Worm (Caenorhabditis elegans) whole organism, L1 larva: ENCODE results near the gene asna-1.
A peak's percentile ranks its signal among the peaks of the same experiment; 100 is the strongest.

ENCODE experiments used
- C16A3.4 ChIP-seq: fragments of 150-350 bp; optimal IDR thresholded peaks from 2 replicates; lab custom pipeline; 2014; ENCODE audit warnings: missing biosample characterization, missing genetic modification characterization
- aha-1 ChIP-seq: fragments of 150-350 bp; optimal IDR thresholded peaks from 2 replicates; lab custom pipeline; 2014; ENCODE audit warnings: missing biosample characterization, missing genetic modification characterization
- aly-2 ChIP-seq: fragments of 150-350 bp; optimal IDR thresholded peaks from 2 replicates; lab custom pipeline; 2014; ENCODE audit warnings: missing biosample characterization, missing genetic modification characterization
- blmp-1 ChIP-seq: fragments of 150-350 bp; optimal IDR thresholded peaks from 2 replicates; lab custom pipeline; 2014; ENCODE audit warnings: missing biosample characterization, missing genetic modification characterization
- ceh-63 ChIP-seq: fragments of 200-800 bp; sonication (Bioruptor generic); optimal IDR thresholded peaks from 2 replicates; lab custom pipeline; 2018; ENCODE audit warnings: mild to moderate bottlenecking, missing genetic modification characterization, missing compliant biosample characterization
- ceh-8 ChIP-seq: fragments of 200-800 bp; sonication (Bioruptor generic); optimal IDR thresholded peaks from 2 replicates; lab custom pipeline; 2018; ENCODE audit warnings: mild to moderate bottlenecking, missing genetic modification characterization, moderate library complexity, missing compliant biosample characterization
- ceh-82 ChIP-seq, 3 experiments: fragments of 150-350 bp in 1 of 3; sonication (generic microtip) in 2 of 3; optimal IDR thresholded peaks; 2 replicates each; lab custom pipeline; 2014 to 2017; ENCODE audit warnings: missing biosample characterization in 3 of 3, missing genetic modification characterization in 3 of 3
- ceh-90 ChIP-seq: sonication (generic microtip); optimal IDR thresholded peaks from 2 replicates; lab custom pipeline; 2016; ENCODE audit warnings: missing genetic modification characterization, missing compliant biosample characterization
- ces-1 ChIP-seq: fragments of 150-350 bp; optimal IDR thresholded peaks from 2 replicates; lab custom pipeline; 2014; ENCODE audit warnings: missing biosample characterization, missing genetic modification reagents, missing genetic modification characterization
- dpl-1 ChIP-seq, 3 experiments: fragments of 150-350 bp in 2 of 3; sonication (generic microtip) in 1 of 3; optimal IDR thresholded peaks; 2 replicates each; lab custom pipeline; 2014 to 2017; ENCODE audit warnings: missing biosample characterization in 3 of 3, missing genetic modification characterization in 3 of 3, missing genetic modification reagents in 3 of 3
- dsc-1 ChIP-seq: sonication (generic microtip); optimal IDR thresholded peaks from 2 replicates; lab custom pipeline; 2016; ENCODE audit warnings: mild to moderate bottlenecking, missing genetic modification characterization, missing compliant biosample characterization
- egl-13 ChIP-seq: sonication (generic microtip); optimal IDR thresholded peaks from 2 replicates; lab custom pipeline; 2016; ENCODE audit warnings: missing genotype, missing genetic modification reagents, missing genetic modification characterization, missing compliant biosample characterization
- egl-27 ChIP-seq, 2 experiments: fragments of 150-350 bp in 1 of 2; sonication (generic microtip); optimal IDR thresholded peaks; 3 replicates each; lab custom pipeline; 2017 to 2018; ENCODE audit warnings: missing biosample characterization in 2 of 2, missing genetic modification characterization in 2 of 2, missing genetic modification reagents in 2 of 2
- ets-5 ChIP-seq: fragments of 200-800 bp; sonication (Bioruptor generic); IDR thresholded peaks from 2 replicates; pipeline ENCODE4 v1.3.6; 2022; ENCODE audit warnings: missing genetic modification characterization, missing compliant biosample characterization
- fkh-8 ChIP-seq: sonication (generic microtip); optimal IDR thresholded peaks from 2 replicates; lab custom pipeline; 2016; ENCODE audit warnings: mild to moderate bottlenecking, missing genetic modification characterization, missing compliant biosample characterization
- hlh-17 ChIP-seq: fragments of 200-800 bp; sonication (Bioruptor generic); optimal IDR thresholded peaks from 2 replicates; lab custom pipeline; 2018; ENCODE audit warnings: missing genetic modification characterization, mild to moderate bottlenecking, missing compliant biosample characterization, moderate library complexity, borderline replicate concordance
- hlh-4 ChIP-seq: sonication (generic microtip); optimal IDR thresholded peaks from 2 replicates; lab custom pipeline; 2016; ENCODE audit warnings: mild to moderate bottlenecking, missing genetic modification characterization, missing compliant biosample characterization
- isw-1 ChIP-seq: fragments of 200-800 bp; sonication (Bioruptor generic); IDR thresholded peaks from 2 replicates; pipeline ENCODE4 v1.3.6; 2022; ENCODE audit warnings: missing genetic modification characterization, missing compliant biosample characterization
- lin-14 ChIP-seq: fragments of 200-800 bp; sonication (Bioruptor generic); optimal IDR thresholded peaks from 2 replicates; lab custom pipeline; 2018; ENCODE audit warnings: mild to moderate bottlenecking, missing genetic modification characterization, moderate library complexity, missing compliant biosample characterization
- lin-15B ChIP-seq: fragments of 150-350 bp; sonication (generic microtip); optimal IDR thresholded peaks from 3 replicates; lab custom pipeline; 2014; ENCODE audit warnings: missing biosample characterization, missing genetic modification characterization
- lin-39 ChIP-seq: fragments of 150-350 bp; optimal IDR thresholded peaks from 2 replicates; lab custom pipeline; 2014; ENCODE audit warnings: missing biosample characterization, missing genetic modification reagents, missing genetic modification characterization
- lir-3 ChIP-seq: sonication (generic microtip); optimal IDR thresholded peaks from 2 replicates; lab custom pipeline; 2016; ENCODE audit warnings: mild to moderate bottlenecking, missing genetic modification characterization, moderate library complexity, missing compliant biosample characterization; ENCODE audit not compliant: poor library complexity
- lsy-2 ChIP-seq, 2 experiments: fragments of 150-350 bp; optimal IDR thresholded peaks; 2 replicates each; lab custom pipeline; 2014; ENCODE audit warnings: missing biosample characterization in 2 of 2, missing genetic modification characterization in 2 of 2
- mdl-1 ChIP-seq, 2 experiments: fragments of 150-350 bp; optimal IDR thresholded peaks; 2 replicates each; lab custom pipeline; 2014 to 2017; ENCODE audit warnings: missing biosample characterization in 2 of 2, missing genetic modification characterization in 2 of 2, inconsistent platforms in 1 of 2
- mep-1 ChIP-seq: fragments of 150-350 bp; optimal IDR thresholded peaks from 2 replicates; lab custom pipeline; 2014; ENCODE audit warnings: missing biosample characterization, missing genetic modification characterization
- nhr-11 ChIP-seq: fragments of 150-350 bp; optimal IDR thresholded peaks from 2 replicates; lab custom pipeline; 2014; ENCODE audit warnings: missing biosample characterization, missing genetic modification characterization
- nhr-12 ChIP-seq: sonication (generic microtip); optimal IDR thresholded peaks from 2 replicates; lab custom pipeline; 2017; ENCODE audit warnings: missing biosample characterization, missing genetic modification characterization
- nhr-19 ChIP-seq: fragments of 200-800 bp; sonication (Bioruptor generic); conservative IDR thresholded peaks from 2 replicates; pipeline ENCODE4 v1.3.6; 2022; ENCODE audit warnings: missing genetic modification characterization, missing compliant biosample characterization
- nhr-20 ChIP-seq: sonication (generic microtip); optimal IDR thresholded peaks from 2 replicates; lab custom pipeline; 2016; ENCODE audit warnings: mild to moderate bottlenecking, missing genetic modification characterization, missing compliant biosample characterization
- nhr-47 ChIP-seq: sonication (generic microtip); optimal IDR thresholded peaks from 2 replicates; lab custom pipeline; 2016; ENCODE audit warnings: mild to moderate bottlenecking, missing genetic modification characterization, moderate library complexity, missing compliant biosample characterization
- nhr-71 ChIP-seq: sonication (generic microtip); optimal IDR thresholded peaks from 2 replicates; lab custom pipeline; 2016; ENCODE audit warnings: mild to moderate bottlenecking, missing genetic modification characterization, moderate library complexity, missing compliant biosample characterization
- nhr-77 ChIP-seq: fragments of 150-350 bp; optimal IDR thresholded peaks from 2 replicates; lab custom pipeline; 2014; ENCODE audit warnings: missing biosample characterization, missing genetic modification characterization
- nhr-90 ChIP-seq: sonication (generic microtip); optimal IDR thresholded peaks from 2 replicates; lab custom pipeline; 2016; ENCODE audit warnings: mild to moderate bottlenecking, missing genetic modification characterization, missing compliant biosample characterization; ENCODE audit not compliant: poor library complexity
- pag-3 ChIP-seq: sonication (generic microtip); optimal IDR thresholded peaks from 2 replicates; lab custom pipeline; 2017; ENCODE audit warnings: missing genetic modification characterization, mild to moderate bottlenecking, missing compliant biosample characterization, antibody characterized with exemption, borderline replicate concordance; ENCODE audit not compliant: insufficient read depth
- pqm-1 ChIP-seq: sonication (generic microtip); optimal IDR thresholded peaks from 3 replicates; lab custom pipeline; 2017; ENCODE audit warnings: missing biosample characterization, missing genetic modification characterization
- rnt-1 ChIP-seq: sonication (generic microtip); optimal IDR thresholded peaks from 2 replicates; lab custom pipeline; 2016; ENCODE audit warnings: mild to moderate bottlenecking, missing genetic modification characterization, moderate library complexity, missing compliant biosample characterization
- snpc-4 ChIP-seq: fragments of 150-350 bp; optimal IDR thresholded peaks from 2 replicates; lab custom pipeline; 2014; ENCODE audit warnings: missing biosample characterization, missing genetic modification characterization
- snu-23 ChIP-seq: sonication (generic microtip); optimal IDR thresholded peaks from 2 replicates; lab custom pipeline; 2016; ENCODE audit warnings: missing genetic modification characterization, missing compliant biosample characterization
- sox-4 ChIP-seq: sonication (generic microtip); optimal IDR thresholded peaks from 2 replicates; lab custom pipeline; 2016; ENCODE audit warnings: missing genetic modification characterization, missing compliant biosample characterization
- sptf-1 ChIP-seq: fragments of 150-350 bp; optimal IDR thresholded peaks from 2 replicates; lab custom pipeline; 2014; ENCODE audit warnings: missing biosample characterization, missing genetic modification characterization
- swsn-7 ChIP-seq: sonication (generic microtip); optimal IDR thresholded peaks from 2 replicates; lab custom pipeline; 2016; ENCODE audit warnings: missing genetic modification characterization, missing compliant biosample characterization
- tbx-2 ChIP-seq: sonication (generic microtip); optimal IDR thresholded peaks from 2 replicates; lab custom pipeline; 2016; ENCODE audit warnings: missing genetic modification characterization, missing compliant biosample characterization
- unc-30 ChIP-seq: sonication (generic microtip); optimal IDR thresholded peaks from 2 replicates; lab custom pipeline; 2017; ENCODE audit warnings: missing biosample characterization, missing genetic modification characterization
- unc-86 ChIP-seq: sonication (generic microtip); optimal IDR thresholded peaks from 2 replicates; lab custom pipeline; 2016; ENCODE audit warnings: missing genetic modification characterization, missing compliant biosample characterization
- unc-98 ChIP-seq: fragments of 200-800 bp; sonication (Bioruptor generic); IDR thresholded peaks from 2 replicates; pipeline ENCODE4 v1.3.6; 2022; ENCODE audit warnings: missing genetic modification characterization, missing compliant biosample characterization
- vab-15 ChIP-seq: sonication (generic microtip); optimal IDR thresholded peaks from 2 replicates; lab custom pipeline; 2017; ENCODE audit warnings: missing genotype, mild to moderate bottlenecking, missing genetic modification characterization, missing compliant biosample characterization
- xbp-1 ChIP-seq: sonication (generic microtip); optimal IDR thresholded peaks from 2 replicates; lab custom pipeline; 2016; ENCODE audit warnings: missing genetic modification characterization, missing compliant biosample characterization
- zag-1 ChIP-seq: fragments of 150-350 bp; optimal IDR thresholded peaks from 2 replicates; lab custom pipeline; 2014; ENCODE audit warnings: missing biosample characterization, missing genetic modification characterization
- ztf-4 ChIP-seq: fragments of 150-350 bp; optimal IDR thresholded peaks from 2 replicates; lab custom pipeline; 2014; ENCODE audit warnings: missing biosample characterization, missing genetic modification characterization

Gene asna-1

ce11 chrIII:8894782-8895181 is at the start of gene asna-1:
Gene asna-1 (plus strand): TSS chrIII:8895082.
- no peak for TF ChIP-seq aly-2

ce11 chrIII:8845114-8845513 is 49.8 kb upstream of the asna-1 start, which contains the start of gene F44E2.6:
Gene F44E2.6 (minus strand): TSS chrIII:8845214.
- TF ChIP-seq pqm-1 (tag; lab: Kevin White, UChicago) (no peak), unc-30 (tag; lab: Kevin White, UChicago) (no peak), dsc-1 (no peak), lsy-2 (tag; optimal IDR thresholded peaks at IDR 0.05; lab: Kevin White, UChicago) (no peak), unc-86 (tag; lab: Kevin White, UChicago) (no peak), lin-15B (tag; lab: Kevin White, UChicago) (no peak), xbp-1 (tag; lab: Kevin White, UChicago) (no peak), nhr-19 (GFP tag; lab: Robert Waterston, UW) (no peak), ceh-90 (tag; lab: Kevin White, UChicago) (no peak), hlh-4 (no peak), ets-5 (GFP tag; lab: Robert Waterston, UW) (no peak), nhr-77 (no peak), ceh-82 (tag; optimal IDR thresholded peaks at IDR 0.05; lab: Kevin White, UChicago) (no peak)

DNA sequence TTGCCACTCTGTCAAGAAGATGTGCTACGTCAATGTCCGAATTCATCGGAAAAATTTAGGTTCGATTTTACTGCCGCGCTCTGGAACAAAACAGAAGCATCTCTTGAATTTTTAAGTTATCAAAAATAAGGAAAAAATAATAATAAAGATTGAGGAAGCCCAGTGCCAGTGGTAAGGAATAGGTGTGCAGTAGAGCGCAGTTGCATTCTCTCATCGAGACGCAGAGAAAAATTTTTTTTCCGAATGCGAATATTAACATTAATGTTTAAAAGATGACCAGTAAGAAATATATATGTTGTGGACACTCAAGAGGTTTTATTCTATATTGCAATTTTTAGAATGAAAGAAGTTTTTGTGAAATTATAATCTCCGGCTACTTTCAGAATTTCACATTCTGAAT is 47.2 kb upstream of the asna-1 start:
- TF ChIP-seq snu-23 (GFP tag; lab: Kevin White, UChicago) = peak; percentile 62
- TF ChIP-seq nhr-12 = no peak
- TF ChIP-seq nhr-20 = peak; percentile 37
- peak; percentile 15 to 43 (median 17) for TF ChIP-seq ceh-82 (tag; optimal IDR thresholded peaks at IDR 0.05; lab: Kevin White, UChicago)
- TF ChIP-seq tbx-2 (tag; lab: Kevin White, UChicago) = peak; percentile 28
- TF ChIP-seq aha-1 = no peak
- peak; percentile 29 for TF ChIP-seq egl-13 (tag; lab: Kevin White, UChicago)
- peak; percentile 1 for TF ChIP-seq fkh-8 (tag; lab: Kevin White, UChicago)
- TF ChIP-seq C16A3.4 (tag; lab: Kevin White, UChicago) = peak; percentile 66
- TF ChIP-seq aly-2 = no peak
- peak; percentile 64 for TF ChIP-seq mep-1 (tag; lab: Kevin White, UChicago)
- TF ChIP-seq ceh-63 = no peak
- no peak for TF ChIP-seq ceh-8
- no peak for TF ChIP-seq snpc-4 (tag; lab: Kevin White, UChicago)
- peak; percentile 70 for TF ChIP-seq rnt-1 (tag; lab: Kevin White, UChicago)
- TF ChIP-seq hlh-17 (GFP tag; lab: Kevin White, UChicago) = no peak
- no peak for TF ChIP-seq pag-3 (tag; lab: Kevin White, UChicago)
- TF ChIP-seq zag-1 = no peak
- TF ChIP-seq ztf-4 (tag; lab: Kevin White, UChicago) = no peak
- peak; percentile 63 for TF ChIP-seq lin-15B (tag; lab: Kevin White, UChicago)
- TF ChIP-seq xbp-1 (tag; lab: Kevin White, UChicago) = peak; percentile 48
- no peak for TF ChIP-seq lin-14
- TF ChIP-seq nhr-90 = peak; percentile 52
- no peak for TF ChIP-seq unc-98 (GFP tag; lab: Robert Waterston, UW)
- TF ChIP-seq mdl-1 (tag; optimal IDR thresholded peaks at IDR 0.05; lab: Kevin White, UChicago) = peak in 1 of 2 experiments; percentile 15
- TF ChIP-seq nhr-47 (tag; lab: Kevin White, UChicago) = peak; percentile 63
- TF ChIP-seq lin-39 (tag; lab: Kevin White, UChicago) = no peak
- TF ChIP-seq nhr-11 (tag; lab: Kevin White, UChicago) = no peak
- TF ChIP-seq swsn-7 (tag; lab: Kevin White, UChicago) = peak; percentile 52
- peak; percentile 0 for TF ChIP-seq vab-15 (tag; lab: Kevin White, UChicago)
- no peak for TF ChIP-seq sptf-1 (tag; lab: Kevin White, UChicago)
- no peak for TF ChIP-seq egl-27 (tag; optimal IDR thresholded peaks at IDR 0.05; lab: Kevin White, UChicago)
- peak; percentile 2; the same call in 1 of the 2 replicates for TF ChIP-seq isw-1 (GFP tag; lab: Robert Waterston, UW)
- TF ChIP-seq ces-1 (GFP tag; lab: Kevin White, UChicago) = no peak
- peak; percentile 70 for TF ChIP-seq nhr-71 (tag; lab: Kevin White, UChicago)
- peak; percentile 4 for TF ChIP-seq unc-86 (tag; lab: Kevin White, UChicago)
- no peak for TF ChIP-seq sox-4 (tag; lab: Kevin White, UChicago)
- peak; percentile 67 to 80 (median 72) for TF ChIP-seq dpl-1 (GFP tag; optimal IDR thresholded peaks at IDR 0.05; lab: Kevin White, UChicago)
- TF ChIP-seq blmp-1 (tag; lab: Kevin White, UChicago) = peak; percentile 68
- TF ChIP-seq lir-3 = peak; percentile 44
